Fruit fly (Drosophila melanogaster): Measurements from ENCODE around the gene CG32277.

DNA sequence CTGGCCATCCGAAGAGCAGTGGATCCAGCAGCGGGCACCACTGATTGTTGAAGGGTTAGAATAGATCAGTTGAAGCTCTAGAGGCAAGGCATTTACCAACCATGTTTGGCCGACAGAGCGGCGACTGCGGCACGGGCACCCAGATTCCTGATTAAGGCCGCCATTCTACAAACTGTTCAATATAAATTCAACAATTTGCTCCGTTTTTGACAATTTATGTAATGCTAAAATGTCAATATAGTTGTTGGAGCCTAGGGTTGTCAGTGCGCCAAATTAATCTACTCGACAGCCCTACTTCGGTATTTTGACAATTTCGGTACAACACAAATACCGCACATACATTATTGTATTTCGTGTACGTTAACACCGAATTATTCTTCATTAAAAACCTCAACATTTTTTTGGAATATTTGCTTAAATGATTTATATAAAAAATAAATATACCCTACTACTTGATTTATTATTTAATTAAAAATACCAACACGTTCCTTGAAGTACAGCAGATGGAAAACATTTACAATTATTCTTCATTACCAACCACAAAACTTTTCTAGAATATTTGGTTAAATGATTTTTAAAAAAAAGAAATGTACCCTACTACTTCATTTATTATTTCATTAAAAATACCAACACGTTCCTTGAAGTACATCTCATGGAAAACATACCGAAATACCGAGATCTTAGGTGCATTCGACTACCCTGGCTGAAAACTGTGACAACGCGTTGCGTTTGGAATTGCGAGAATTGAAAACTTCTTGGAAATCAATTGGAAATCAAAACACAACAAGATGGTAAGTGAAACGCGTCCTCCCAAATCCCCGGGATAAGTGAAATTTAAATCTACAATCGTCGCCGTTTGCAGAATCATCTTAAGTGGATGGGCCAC is 45.7 kb downstream of the CG32277 start, which contains the start of the genes ND-30 and CG15812:
- TF ChIP-seq CG11093 (GFP tag; IDR thresholded peaks at IDR 0.05) (no peak), CG3407 (GFP tag; optimal IDR thresholded peaks at IDR 0.05) (no peak), sc (optimal IDR thresholded peaks at IDR 0.05) (no peak), sc (GFP tag; optimal IDR thresholded peaks at IDR 0.05) (no peak), salm (tag; optimal IDR thresholded peaks at IDR 0.05) (no peak), CG3995 (GFP tag; optimal IDR thresholded peaks at IDR 0.05) (peak; percentile 95)

Measured in whole organism, embryonic.